Fruit fly (Drosophila melanogaster) whole organism, wandering third instar larva: ENCODE measurements around the gene IntS12.

ENCODE experiments used
- Abd-B ChIP-seq: fragments of >200 bp; optimal IDR thresholded peaks from 2 replicates; lab custom pipeline; 2017; ENCODE audit warnings: missing biosample characterization, missing genetic modification characterization
- CG32264 ChIP-seq: fragments of 200-800 bp; sonication (Bioruptor generic); optimal IDR thresholded peaks from 2 replicates; lab custom pipeline; 2016; ENCODE audit warnings: missing biosample characterization, missing genetic modification characterization
- CG9705 ChIP-seq: fragments of 200-800 bp; sonication (Bioruptor generic); optimal IDR thresholded peaks from 2 replicates; lab custom pipeline; 2018; ENCODE audit warnings: missing biosample characterization, mild to moderate bottlenecking, missing genetic modification characterization
- CrebA ChIP-seq: fragments of 200-800 bp; sonication (Bioruptor generic); optimal IDR thresholded peaks from 2 replicates; lab custom pipeline; 2016; ENCODE audit warnings: missing biosample characterization, mild to moderate bottlenecking, missing genetic modification characterization, borderline replicate concordance
- Dfd ChIP-seq: fragments of >200 bp; optimal IDR thresholded peaks from 2 replicates; lab custom pipeline; 2017; ENCODE audit warnings: missing biosample characterization, missing genetic modification characterization
- Dif ChIP-seq: fragments of 200-275, 200-300 bp; sonication (Bioruptor generic); optimal IDR thresholded peaks from 2 replicates; lab custom pipeline; 2018; ENCODE audit warnings: missing biosample characterization, missing genetic modification characterization; ENCODE audit not compliant: partially characterized antibody
- HLH106 ChIP-seq: fragments of 200-800 bp; optimal IDR thresholded peaks from 3 replicates; lab custom pipeline; 2019; ENCODE audit warnings: missing biosample characterization, mild to moderate bottlenecking, missing genetic modification characterization, moderate library complexity
- Hnf4 ChIP-seq: fragments of 200-800 bp; sonication (Bioruptor generic); optimal IDR thresholded peaks from 2 replicates; lab custom pipeline; 2016; ENCODE audit warnings: missing biosample characterization, mild to moderate bottlenecking, missing genetic modification characterization
- Hr78 ChIP-seq: fragments of >200 bp; optimal IDR thresholded peaks from 2 replicates; lab custom pipeline; 2017; ENCODE audit warnings: missing biosample characterization, missing genetic modification characterization
- Jra ChIP-seq: sonication (Bioruptor generic); optimal IDR thresholded peaks from 2 replicates; lab custom pipeline; 2016; ENCODE audit warnings: missing biosample characterization, missing genetic modification characterization
- Myc ChIP-seq: fragments of >200 bp; optimal IDR thresholded peaks from 2 replicates; lab custom pipeline; 2017
- N ChIP-seq: fragments of >200 bp; optimal IDR thresholded peaks from 2 replicates; lab custom pipeline; 2018; ENCODE audit warnings: missing biosample characterization, missing external identifiers, missing genetic modification characterization
- Rel ChIP-seq, 2 experiments: fragments of 200-800 bp; sonication (Bioruptor generic) in 1 of 2; optimal IDR thresholded peaks; 2 replicates in 1 of 2; 3 replicates in 1 of 2; lab custom pipeline; 2016 to 2019; ENCODE audit warnings: mild to moderate bottlenecking in 2 of 2, missing biosample characterization in 2 of 2, missing genetic modification characterization in 2 of 2, moderate library complexity in 1 of 2
- Sp1 ChIP-seq: fragments of 200-800 bp; sonication (Bioruptor generic); optimal IDR thresholded peaks from 3 replicates; lab custom pipeline; 2019; ENCODE audit warnings: missing biosample characterization, mild to moderate bottlenecking, missing genetic modification characterization, moderate library complexity
- Vsx2 ChIP-seq: fragments of 200-300, 225-300 bp; sonication (Bioruptor generic); optimal IDR thresholded peaks from 2 replicates; lab custom pipeline; 2018; ENCODE audit warnings: missing biosample characterization, missing genetic modification characterization; ENCODE audit not compliant: partially characterized antibody
- brk ChIP-seq: fragments of 200-800 bp; sonication (Bioruptor generic); optimal IDR thresholded peaks from 2 replicates; lab custom pipeline; 2016; ENCODE audit warnings: missing biosample characterization, mild to moderate bottlenecking, missing genetic modification characterization
- dl ChIP-seq, 2 experiments: fragments of 175-275, 200-275 bp in 1 of 2; fragments of 200-275 bp in 1 of 2; sonication (Bioruptor generic); optimal IDR thresholded peaks; lab custom pipeline; 2018; ENCODE audit warnings: mild to moderate bottlenecking in 2 of 2, missing biosample characterization in 2 of 2, missing genetic modification characterization in 2 of 2, moderate library complexity in 2 of 2; ENCODE audit not compliant: partially characterized antibody in 2 of 2, insufficient read depth in 1 of 2
- dmrt93B ChIP-seq: fragments of 200-800 bp; sonication (Bioruptor generic); optimal IDR thresholded peaks from 2 replicates; lab custom pipeline; 2018; ENCODE audit warnings: missing biosample characterization, mild to moderate bottlenecking, missing genetic modification characterization
- dsf ChIP-seq: sonication (Bioruptor generic); optimal IDR thresholded peaks from 2 replicates; lab custom pipeline; 2016; ENCODE audit warnings: missing biosample characterization, missing genetic modification characterization, borderline replicate concordance
- ey ChIP-seq: fragments of 200-800 bp; sonication (Bioruptor generic); optimal IDR thresholded peaks from 2 replicates; lab custom pipeline; 2016; ENCODE audit warnings: missing biosample characterization, missing genetic modification characterization
- foxo ChIP-seq, 2 experiments: fragments of 200-800 bp; sonication (Bioruptor generic); optimal IDR thresholded peaks; 2 replicates in 1 of 2; 3 replicates in 1 of 2; lab custom pipeline; 2016 to 2017; ENCODE audit warnings: missing biosample characterization in 2 of 2, missing genetic modification characterization in 2 of 2
- fru ChIP-seq: fragments of 200-800 bp; sonication (Bioruptor generic); optimal IDR thresholded peaks from 3 replicates; lab custom pipeline; 2016; ENCODE audit warnings: missing biosample characterization, mild to moderate bottlenecking, missing genetic modification characterization
- h ChIP-seq: fragments of 200-800 bp; sonication (Bioruptor generic); optimal IDR thresholded peaks from 3 replicates; lab custom pipeline; 2016; ENCODE audit warnings: missing biosample characterization, mild to moderate bottlenecking, missing genetic modification characterization
- jim ChIP-seq: fragments of 175-275, 200-325 bp; sonication (Bioruptor generic); optimal IDR thresholded peaks from 2 replicates; lab custom pipeline; 2016; ENCODE audit warnings: missing biosample characterization, mild to moderate bottlenecking, missing genetic modification characterization
- lola ChIP-seq: fragments of >200 bp; optimal IDR thresholded peaks from 2 replicates; lab custom pipeline; 2017; ENCODE audit warnings: missing biosample characterization, missing genetic modification characterization
- pan ChIP-seq: fragments of >200 bp; optimal IDR thresholded peaks from 2 replicates; lab custom pipeline; 2017
- psq ChIP-seq: fragments of 200-800 bp; sonication (Bioruptor generic); optimal IDR thresholded peaks from 3 replicates; lab custom pipeline; 2017; ENCODE audit warnings: missing biosample characterization, mild to moderate bottlenecking, missing genetic modification characterization, moderate library complexity
- sage ChIP-seq: fragments of 200-800 bp; sonication (Bioruptor generic); optimal IDR thresholded peaks from 2 replicates; lab custom pipeline; 2016; ENCODE audit warnings: missing biosample characterization, mild to moderate bottlenecking, missing genetic modification characterization
- sv ChIP-seq: fragments of 200-800 bp; sonication (Bioruptor generic); optimal IDR thresholded peaks from 3 replicates; lab custom pipeline; 2016; ENCODE audit warnings: missing biosample characterization, missing genetic modification characterization
- tai ChIP-seq: sonication (Bioruptor generic); optimal IDR thresholded peaks from 2 replicates; lab custom pipeline; 2016; ENCODE audit warnings: missing biosample characterization, missing genetic modification characterization
- usp ChIP-seq: fragments of >200 bp; optimal IDR thresholded peaks from 2 replicates; lab custom pipeline; 2017; ENCODE audit warnings: missing biosample characterization, missing genetic modification characterization

IntS12 gene

dm6 chr3R:26867457-26868044 is 4.4 kb downstream of the IntS12 start:
- TF ChIP-seq Hr78 (GFP tag; lab: Kevin White, UChicago) (no peak), brk (GFP tag; lab: Kevin White, UChicago) (no peak), Jra (GFP tag; lab: Kevin White, UChicago) (no peak), psq (no peak), N (GFP tag; lab: Kevin White, UChicago) (no peak), HLH106 (tag; lab: Kevin White, UChicago) (no peak), usp (GFP tag; lab: Kevin White, UChicago) (no peak)

DNA sequence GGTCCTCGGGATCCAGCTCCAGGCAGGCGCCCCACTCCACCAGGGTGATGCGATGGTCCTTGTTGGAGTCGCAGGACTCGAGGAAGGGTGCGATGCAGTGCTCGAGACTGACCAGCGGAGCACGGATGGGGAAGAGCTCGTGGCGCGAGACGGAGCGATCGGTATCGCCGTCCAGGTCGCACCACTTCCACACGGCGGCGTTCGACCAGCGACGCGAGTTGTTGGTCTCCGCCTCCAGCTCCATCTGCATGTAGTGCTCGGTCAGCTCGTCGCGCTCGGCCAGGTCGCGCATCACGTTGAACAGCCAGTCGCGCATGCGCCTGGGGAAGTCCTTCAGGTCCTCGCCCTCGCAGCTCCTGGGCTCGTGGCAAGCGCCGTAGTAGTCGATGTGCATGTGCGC is 6.3 kb downstream of the IntS12 start:
- no peak for TF ChIP-seq jim
- no peak for TF ChIP-seq ey (GFP tag; lab: Kevin White, UChicago)
- no peak for TF ChIP-seq Dfd (GFP tag; lab: Kevin White, UChicago)
- no peak for TF ChIP-seq tai
- no peak for TF ChIP-seq dl (GFP tag; optimal IDR thresholded peaks at IDR 0.05; lab: Kevin White, UChicago; ENCODE audit: insufficient read depth in 1 of 2, partially characterized antibody in 2 of 2)
- no peak for TF ChIP-seq Hr78 (GFP tag; lab: Kevin White, UChicago)
- no peak for TF ChIP-seq N (GFP tag; lab: Kevin White, UChicago)
- no peak for TF ChIP-seq sv (GFP tag; lab: Kevin White, UChicago)
- no peak for TF ChIP-seq pan (lab: Kevin White, UChicago)
- TF ChIP-seq Vsx2 (GFP tag; lab: Kevin White, UChicago): no peak
- TF ChIP-seq CG9705 (GFP tag; lab: Kevin White, UChicago): no peak
- TF ChIP-seq psq: no peak
- no peak for TF ChIP-seq fru
- TF ChIP-seq usp (GFP tag; lab: Kevin White, UChicago): no peak
- TF ChIP-seq dmrt93B (GFP tag; lab: Kevin White, UChicago): no peak
- no peak for TF ChIP-seq Sp1
- no peak for TF ChIP-seq sage (GFP tag; lab: Kevin White, UChicago)

DNA sequence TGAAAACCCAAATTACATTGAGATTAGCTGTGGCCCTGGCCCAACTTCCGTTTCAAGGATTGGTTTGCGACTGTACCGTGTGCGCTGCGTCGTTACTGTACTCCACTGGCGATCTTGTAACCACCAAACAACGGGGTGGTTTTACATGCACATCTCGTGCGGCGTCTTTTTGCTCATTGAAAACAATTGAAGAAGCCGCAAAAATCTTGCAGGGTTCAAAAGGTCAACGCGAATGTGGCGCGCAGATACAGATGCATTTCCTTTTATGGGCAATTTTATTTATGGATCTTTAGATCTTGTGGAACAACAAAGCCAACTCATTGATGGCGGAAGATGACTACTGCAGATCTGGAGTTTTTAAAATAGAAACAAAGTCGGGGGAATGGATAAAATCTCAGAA is 7.3 kb downstream of the IntS12 start:
- TF ChIP-seq dl (GFP tag; optimal IDR thresholded peaks at IDR 0.05; lab: Kevin White, UChicago; ENCODE audit: insufficient read depth in 1 of 2, partially characterized antibody in 2 of 2): no peak
- TF ChIP-seq dsf (GFP tag; lab: Kevin White, UChicago): no peak
- TF ChIP-seq Dif (GFP tag; lab: Kevin White, UChicago): no peak
- TF ChIP-seq brk (GFP tag; lab: Kevin White, UChicago): no peak
- TF ChIP-seq Myc: no peak
- TF ChIP-seq Rel (GFP tag; optimal IDR thresholded peaks at IDR 0.05; lab: Kevin White, UChicago): no peak
- no peak for TF ChIP-seq Rel (tag; optimal IDR thresholded peaks at IDR 0.05; lab: Kevin White, UChicago)
- TF ChIP-seq Abd-B (GFP tag; lab: Kevin White, UChicago): no peak
- TF ChIP-seq CrebA (GFP tag; lab: Kevin White, UChicago): no peak

DNA sequence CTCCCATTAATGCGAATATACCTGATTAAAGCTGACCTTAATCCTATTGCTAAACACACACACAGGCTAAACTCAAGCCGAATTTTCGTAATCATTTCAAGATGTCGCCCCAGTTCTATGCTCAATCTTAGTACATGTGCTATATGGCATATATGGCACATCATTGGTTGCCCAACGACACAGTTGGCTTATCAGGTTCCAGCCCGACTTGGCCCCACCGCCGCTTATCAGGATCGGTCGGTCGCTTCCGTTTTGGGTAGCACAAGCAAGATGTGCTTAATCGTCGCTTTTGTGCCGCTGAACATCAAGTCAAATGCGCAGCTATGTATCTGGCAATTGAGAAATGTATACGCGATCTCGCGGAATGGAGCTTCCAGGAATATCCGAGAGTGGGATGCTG is 7.9 kb downstream of the IntS12 start:
- no peak for TF ChIP-seq foxo (GFP tag; optimal IDR thresholded peaks at IDR 0.05; lab: Kevin White, UChicago)
- no peak for TF ChIP-seq sv (GFP tag; lab: Kevin White, UChicago)
- no peak for TF ChIP-seq N (GFP tag; lab: Kevin White, UChicago)
- TF ChIP-seq lola (GFP tag; lab: Kevin White, UChicago): no peak
- TF ChIP-seq psq: no peak
- no peak for TF ChIP-seq h (GFP tag; lab: Kevin White, UChicago)
- no peak for TF ChIP-seq Abd-B (GFP tag; lab: Kevin White, UChicago)
- TF ChIP-seq Hr78 (GFP tag; lab: Kevin White, UChicago): no peak
- TF ChIP-seq Hnf4 (GFP tag; lab: Kevin White, UChicago): no peak
- no peak for TF ChIP-seq fru
- TF ChIP-seq CG32264 (GFP tag; lab: Kevin White, UChicago): no peak
- no peak for TF ChIP-seq Dif (GFP tag; lab: Kevin White, UChicago)
- no peak for TF ChIP-seq Jra (GFP tag; lab: Kevin White, UChicago)
- no peak for TF ChIP-seq CG9705 (GFP tag; lab: Kevin White, UChicago)
- TF ChIP-seq tai: no peak
- no peak for TF ChIP-seq ey (GFP tag; lab: Kevin White, UChicago)
